Worm (Caenorhabditis elegans): Measurements from ENCODE around the gene ddl-1.

Gene ddl-1

DNA sequence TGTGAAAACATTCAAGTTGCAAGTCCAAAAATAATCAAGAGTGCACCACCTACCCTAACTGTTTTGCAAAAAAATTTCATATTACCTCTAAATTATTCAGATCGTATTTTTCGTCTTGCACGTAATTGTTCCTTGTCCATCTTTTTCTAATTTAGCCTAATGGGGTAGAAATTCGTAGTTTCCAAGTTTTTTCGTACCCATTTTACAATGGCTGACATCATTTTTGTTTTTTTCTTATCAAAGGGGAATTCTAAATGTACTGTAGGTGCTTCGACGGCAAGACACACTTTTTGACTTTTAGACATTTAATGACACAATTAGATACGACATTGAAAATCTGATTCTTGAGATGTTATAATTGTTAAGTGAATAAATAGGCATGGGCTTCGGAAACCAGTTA, 43.7 kb downstream of the ddl-1 start:
- no peak for TF ChIP-seq nhr-237 (tag; optimal IDR thresholded peaks at IDR 0.05)
- TF ChIP-seq nhr-20 (tag; optimal IDR thresholded peaks at IDR 0.05): peak; percentile 19
- peak; percentile 61 for TF ChIP-seq nhr-85 (tag)
- no peak for TF ChIP-seq nhr-11 (tag; optimal IDR thresholded peaks at IDR 0.05)
- TF ChIP-seq efl-1 (optimal IDR thresholded peaks at IDR 0.05): no peak
- TF ChIP-seq efl-1 (GFP tag; optimal IDR thresholded peaks at IDR 0.05 in 1 of 2): peak in 1 of 2 experiments; percentile 68

- no peak for TF ChIP-seq nhr-71 (tag; optimal IDR thresholded peaks at IDR 0.05)
- no peak for TF ChIP-seq C16A3.4 (tag; optimal IDR thresholded peaks at IDR 0.05)
- TF ChIP-seq hlh-4 (tag; optimal IDR thresholded peaks at IDR 0.05): no peak
- TF ChIP-seq hpl-2 (GFP tag; optimal IDR thresholded peaks at IDR 0.05): no peak
Observed at ce11 chrII:5603194-5603593, 45.0 kb downstream of the ddl-1 start, which contains the start of gene C17G10.6. Gene C17G10.6 (minus strand): TSS chrII:5603294.

ce11 chrII:5599326-5600044, 48.7 kb downstream of the ddl-1 start, which contains the start of gene C17G10.10:
Gene C17G10.10 (minus strand): TSS chrII:5599376.
- TF ChIP-seq pqm-1 (tag; optimal IDR thresholded peaks at IDR 0.05) (no peak), nhr-85 (tag) (peak; percentile 92), nhr-84 (tag; optimal IDR thresholded peaks at IDR 0.05) (no peak), aha-1 (tag; optimal IDR thresholded peaks at IDR 0.05) (no peak), dsc-1 (tag; optimal IDR thresholded peaks at IDR 0.05) (peak; percentile 77), nhr-77 (tag; optimal IDR thresholded peaks at IDR 0.05) (peak; percentile 52), unc-98 (GFP tag; IDR thresholded peaks at IDR 0.05) (no peak), efl-3 (GFP tag; optimal IDR thresholded peaks at IDR 0.05) (peak; percentile 4), F16B12.6 (tag; optimal IDR thresholded peaks at IDR 0.05) (peak; percentile 14), pax-3 (tag; optimal IDR thresholded peaks at IDR 0.05) (peak; percentile 19), fkh-10 (GFP tag; optimal IDR thresholded peaks at IDR 0.05) (no peak), nhr-20 (tag; optimal IDR thresholded peaks at IDR 0.05) (peak; percentile 95), ets-5 (GFP tag; IDR thresholded peaks at IDR 0.05) (no peak), xbp-1 (tag; optimal IDR thresholded peaks at IDR 0.05) (peak; percentile 63), ztf-11 (tag; optimal IDR thresholded peaks at IDR 0.05) (no peak), blmp-1 (tag; optimal IDR thresholded peaks at IDR 0.05) (peak; percentile 34), nhr-19 (GFP tag; conservative IDR thresholded peaks at IDR 0.05) (peak; percentile 88), snpc-4 (tag; optimal IDR thresholded peaks at IDR 0.05) (peak; percentile 99), egl-13 (tag; optimal IDR thresholded peaks at IDR 0.05) (peak; percentile 6), hlh-4 (tag; optimal IDR thresholded peaks at IDR 0.05) (no peak), tbx-2 (tag; optimal IDR thresholded peaks at IDR 0.05) (peak; percentile 73), nhr-76 (tag; optimal IDR thresholded peaks at IDR 0.05) (no peak), aly-2 (tag; optimal IDR thresholded peaks at IDR 0.05) (peak; percentile 78), nhr-237 (tag; optimal IDR thresholded peaks at IDR 0.05) (no peak), nhr-12 (tag; optimal IDR thresholded peaks at IDR 0.05) (no peak), fkh-8 (tag; optimal IDR thresholded peaks at IDR 0.05) (no peak), skn-1 (tag; optimal IDR thresholded peaks at IDR 0.05) (no peak), ceh-90 (tag; optimal IDR thresholded peaks at IDR 0.05) (no peak), grh-1 (GFP tag; IDR thresholded peaks at IDR 0.05) (peak; percentile 72), nhr-28 (tag; optimal IDR thresholded peaks at IDR 0.05) (no peak), ceh-88 (GFP tag; IDR thresholded peaks at IDR 0.05) (no peak), ama-1 (optimal IDR thresholded peaks at IDR 0.05) (peak; percentile 95), lin-39 (tag; optimal IDR thresholded peaks at IDR 0.05) (peak; percentile 68), zag-1 (tag; optimal IDR thresholded peaks at IDR 0.05) (no peak), mep-1 (tag; optimal IDR thresholded peaks at IDR 0.05) (peak; percentile 60), zip-4 (GFP tag; optimal IDR thresholded peaks at IDR 0.05) (peak; percentile 43), tlp-1 (tag; optimal IDR thresholded peaks at IDR 0.05) (no peak), ceh-8 (GFP tag; optimal IDR thresholded peaks at IDR 0.05) (no peak), swsn-7 (tag; optimal IDR thresholded peaks at IDR 0.05) (peak; percentile 83), fos-1 (tag; optimal IDR thresholded peaks at IDR 0.05) (peak; percentile 65), pag-3 (tag; optimal IDR thresholded peaks at IDR 0.05; ENCODE audit: borderline replicate concordance, insufficient read depth) (no peak), lin-13 (GFP tag; optimal IDR thresholded peaks at IDR 0.05) (peak; percentile 57), hpl-2 (GFP tag; optimal IDR thresholded peaks at IDR 0.05) (peak; percentile 57), ces-1 (GFP tag; optimal IDR thresholded peaks at IDR 0.05) (no peak), mef-2 (tag; optimal IDR thresholded peaks at IDR 0.05) (no peak)

Data from whole organism, L1 larva.